Fruit fly (Drosophila melanogaster): ENCODE results near the gene yem.
A peak's percentile ranks its signal among the peaks of the same experiment; 100 is the strongest.

yem gene

DNA sequence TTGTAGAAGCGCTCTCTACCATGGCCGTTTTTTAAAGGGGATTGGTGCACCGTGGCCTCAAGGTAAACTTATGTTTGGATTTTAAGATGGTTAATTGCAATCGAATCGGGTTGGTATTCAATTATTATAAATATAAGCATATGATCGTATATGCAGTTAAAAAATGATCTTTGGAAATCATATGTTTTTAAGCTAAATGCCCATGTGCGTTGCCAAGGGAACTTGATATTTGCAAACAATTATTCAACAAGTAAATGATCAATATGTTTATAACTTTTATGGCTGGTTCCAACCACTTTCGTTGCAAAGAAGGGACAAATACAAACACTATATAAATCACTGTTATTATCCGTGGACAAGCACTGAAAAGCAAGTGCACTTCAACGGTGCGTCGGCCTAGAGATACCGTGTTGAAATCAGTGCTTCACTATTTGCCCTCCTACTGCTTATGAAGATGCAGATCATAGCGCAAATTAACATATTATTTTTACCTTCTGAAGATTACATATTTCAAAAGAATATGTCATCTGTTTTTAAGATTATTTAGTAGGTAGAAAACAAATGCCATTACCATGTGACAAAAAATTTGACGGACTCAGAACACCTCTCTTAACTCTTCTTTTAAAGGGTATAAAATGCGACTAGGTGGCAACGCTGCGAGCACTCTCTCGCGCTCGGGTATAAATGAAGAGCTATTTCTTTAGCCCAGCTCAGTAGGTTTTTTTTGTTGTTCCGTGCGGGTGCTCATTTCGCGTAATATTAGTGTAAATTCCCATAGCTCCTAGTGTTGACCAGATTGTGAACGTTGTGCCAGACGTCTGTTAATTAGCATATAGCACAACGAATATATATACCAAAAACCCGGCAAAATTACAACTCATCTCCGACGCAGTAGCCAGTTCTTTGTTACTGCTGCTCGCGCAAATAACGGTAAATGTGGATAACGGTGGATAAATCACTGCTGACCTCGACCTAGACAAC lies 35.0 kb upstream of the yem start, which contains the start of gene rdog (continued):
- TF ChIP-seq prd (optimal IDR thresholded peaks at IDR 0.05) (no peak), prd (GFP tag; IDR thresholded peaks at IDR 0.05) (peak; percentile 65; the same call in 2 of the 3 replicates), CG18262 (tag; optimal IDR thresholded peaks at IDR 0.05) (peak; percentile 60), dimm (GFP tag; IDR thresholded peaks at IDR 0.05) (no peak), Dad (GFP tag; optimal IDR thresholded peaks at IDR 0.05) (peak; percentile 41), hth (optimal IDR thresholded peaks at IDR 0.05) (no peak), kay (GFP tag; optimal IDR thresholded peaks at IDR 0.05) (peak; percentile 61), Poxn (GFP tag; IDR thresholded peaks at IDR 0.05) (no peak), CG1832 (GFP tag; optimal IDR thresholded peaks at IDR 0.05) (no peak), cas (GFP tag; IDR thresholded peaks at IDR 0.05) (no peak), Sox100B (GFP tag; optimal IDR thresholded peaks at IDR 0.05) (no peak), Sox102F (GFP tag; optimal IDR thresholded peaks at IDR 0.05) (peak; percentile 63), crp (GFP tag; optimal IDR thresholded peaks at IDR 0.05) (peak in 1 of 2 experiments; percentile 47), repo (GFP tag; optimal IDR thresholded peaks at IDR 0.05) (peak; percentile 24), Drgx (GFP tag; IDR thresholded peaks at IDR 0.05) (no peak; the same call in 1 of the 2 replicates), corto (GFP tag; optimal IDR thresholded peaks at IDR 0.05) (no peak), MESR4 (GFP tag; optimal IDR thresholded peaks at IDR 0.05) (peak; percentile 3), grn (GFP tag; optimal IDR thresholded peaks at IDR 0.05) (peak; percentile 65), CG3407 (GFP tag; optimal IDR thresholded peaks at IDR 0.05) (peak; percentile 13), Myb (GFP tag; optimal IDR thresholded peaks at IDR 0.05) (peak; percentile 55), CG15514 (GFP tag; optimal IDR thresholded peaks at IDR 0.05) (peak; percentile 67), CG10979 (tag; optimal IDR thresholded peaks at IDR 0.05) (peak; percentile 81), CG3847 (GFP tag; IDR thresholded peaks at IDR 0.05) (peak; percentile 57), CG3838 (GFP tag; optimal IDR thresholded peaks at IDR 0.05) (peak; percentile 56), vnd (GFP tag; IDR thresholded peaks at IDR 0.05; ENCODE audit: partially characterized antibody) (no peak), p53 (GFP tag; optimal IDR thresholded peaks at IDR 0.05) (peak; percentile 42), Dek (tag; optimal IDR thresholded peaks at IDR 0.05) (peak; percentile 65), onecut (GFP tag; IDR thresholded peaks at IDR 0.05) (0 out of 2 replicates have a peak, but pooled peaks have one; percentile 25), NC2β (GFP tag; optimal IDR thresholded peaks at IDR 0.05) (peak; percentile 85), CG7963 (GFP tag; IDR thresholded peaks at IDR 0.05; ENCODE audit: partially characterized antibody) (no peak), her (GFP tag; optimal IDR thresholded peaks at IDR 0.05) (peak; percentile 60), wdn (GFP tag; IDR thresholded peaks at IDR 0.05) (peak; percentile 56), kni (GFP tag; optimal IDR thresholded peaks at IDR 0.05) (peak; percentile 34), dm (GFP tag; optimal IDR thresholded peaks at IDR 0.05) (peak; percentile 78), zen (tag; optimal IDR thresholded peaks at IDR 0.05) (peak; percentile 77), CG7839 (tag; optimal IDR thresholded peaks at IDR 0.05) (peak; percentile 88), CG16813 (GFP tag; IDR thresholded peaks at IDR 0.05; ENCODE audit: partially characterized antibody) (no peak), CG1233 (GFP tag; optimal IDR thresholded peaks at IDR 0.05) (peak; percentile 69)

dm6 chr3R:29153197-29153644 lies 30.5 kb upstream of the yem start, which contains the start of the genes Slbp and Rpn2:
TSS of gene Slbp (minus strand) at chr3R:29153266.
TSS of gene Rpn2 (plus strand) at chr3R:29153524.
- peak; percentile 30 for TF ChIP-seq exex (tag; optimal IDR thresholded peaks at IDR 0.05)
- peak; percentile 11 for TF ChIP-seq nom (GFP tag; optimal IDR thresholded peaks at IDR 0.05)
- peak; percentile 40 for TF ChIP-seq Elba2 (GFP tag; optimal IDR thresholded peaks at IDR 0.05)
- TF ChIP-seq tll (GFP tag; optimal IDR thresholded peaks at IDR 0.05), result no peak
- TF ChIP-seq lola (GFP tag; optimal IDR thresholded peaks at IDR 0.05), result peak in 1 of 3 experiments; percentile 25
- peak; percentile 82; the same call in 2 of the 3 replicates for TF ChIP-seq hb (GFP tag; IDR thresholded peaks at IDR 0.05; ENCODE audit: partially characterized antibody)
- TF ChIP-seq CG33213 (GFP tag; optimal IDR thresholded peaks at IDR 0.05), result peak; percentile 67
- TF ChIP-seq insv (GFP tag; optimal IDR thresholded peaks at IDR 0.05), result peak in 1 of 2 experiments; percentile 69
- TF ChIP-seq CG3995 (GFP tag; optimal IDR thresholded peaks at IDR 0.05), result peak; percentile 41
- TF ChIP-seq Dip3 (GFP tag; optimal IDR thresholded peaks at IDR 0.05), result peak; percentile 45
- no peak for TF ChIP-seq corto (GFP tag; optimal IDR thresholded peaks at IDR 0.05)
- no peak for TF ChIP-seq CG4730 (GFP tag; IDR thresholded peaks at IDR 0.05)

All from whole organism, embryonic.